Worm (Caenorhabditis elegans): Measurements from ENCODE around the gene F41B4.1.

Gene F41B4.1

ce11 chrX:6840670-6841308 lies 15.1 kb upstream of the F41B4.1 start, which contains the start of the genes glr-6 and asg-2 (continued):
- TF ChIP-seq vab-7 (GFP tag; IDR thresholded peaks at IDR 0.05) (no peak), duxl-1 (tag; optimal IDR thresholded peaks at IDR 0.05; ENCODE audit: poor library complexity) (peak; percentile 22), spr-1 (tag; optimal IDR thresholded peaks at IDR 0.05) (peak; percentile 51), dmd-6 (GFP tag; IDR thresholded peaks at IDR 0.05) (peak; percentile 56), madf-5 (GFP tag; IDR thresholded peaks at IDR 0.05) (no peak), gei-8 (GFP tag; optimal IDR thresholded peaks at IDR 0.05) (no peak), ceh-28 (tag; optimal IDR thresholded peaks at IDR 0.05) (peak; percentile 43), nhr-10 (tag; optimal IDR thresholded peaks at IDR 0.05) (no peak), ztf-11 (tag; optimal IDR thresholded peaks at IDR 0.05) (no peak), lsy-2 (tag; optimal IDR thresholded peaks at IDR 0.05) (peak in 1 of 2 experiments; percentile 90), fkh-10 (GFP tag; optimal IDR thresholded peaks at IDR 0.05) (peak; percentile 79), zip-2 (tag; optimal IDR thresholded peaks at IDR 0.05) (no peak), snpc-4 (tag; optimal IDR thresholded peaks at IDR 0.05) (no peak), nhr-6 (tag; optimal IDR thresholded peaks at IDR 0.05) (peak; percentile 74), ctbp-1 (GFP tag; IDR thresholded peaks at IDR 0.05) (0 out of 2 replicates have a peak, but pooled peaks have one; percentile 39), hmg-1.1 (GFP tag; IDR thresholded peaks at IDR 0.05) (peak; percentile 73), F37D6.2 (tag; optimal IDR thresholded peaks at IDR 0.05) (peak; percentile 0), dmd-8 (GFP tag; IDR thresholded peaks at IDR 0.05) (no peak), snpc-1.2 (GFP tag; IDR thresholded peaks at IDR 0.05) (no peak), lin-39 (tag; optimal IDR thresholded peaks at IDR 0.05) (no peak), lin-1 (GFP tag; IDR thresholded peaks at IDR 0.05) (no peak), pqm-1 (tag; optimal IDR thresholded peaks at IDR 0.05) (peak; percentile 70), ceh-20 (GFP tag; IDR thresholded peaks at IDR 0.05) (0 out of 2 replicates have a peak, but pooled peaks have one; percentile 43), spr-3 (GFP tag; optimal IDR thresholded peaks at IDR 0.05) (no peak), pha-4 (GFP tag; IDR thresholded peaks at IDR 0.05) (0 out of 2 replicates have a peak, but pooled peaks have one; percentile 48), pha-4 (tag; optimal IDR thresholded peaks at IDR 0.05) (peak; percentile 95), ztf-7 (tag; optimal IDR thresholded peaks at IDR 0.05) (no peak), F10B5.3 (tag; optimal IDR thresholded peaks at IDR 0.05) (no peak), hlh-11 (tag; optimal IDR thresholded peaks at IDR 0.05) (peak; percentile 75), T26A8.4 (GFP tag; IDR thresholded peaks at IDR 0.05) (peak; percentile 57), dpl-1 (GFP tag; optimal IDR thresholded peaks at IDR 0.05) (peak; percentile 73), ces-1 (GFP tag; optimal IDR thresholded peaks at IDR 0.05) (no peak), Y5F2A.4 (GFP tag; optimal IDR thresholded peaks at IDR 0.05) (no peak), mes-2 (tag; optimal IDR thresholded peaks at IDR 0.05; ENCODE audit: poor library complexity, severe bottlenecking) (peak; percentile 88), daf-12 (tag; optimal IDR thresholded peaks at IDR 0.05) (no peak), mxl-2 (GFP tag; conservative IDR thresholded peaks at IDR 0.05) (no peak), F49E8.2 (tag; optimal IDR thresholded peaks at IDR 0.05; ENCODE audit: borderline replicate concordance) (no peak), nhr-48 (tag; optimal IDR thresholded peaks at IDR 0.05) (peak; percentile 22), aha-1 (tag) (peak; percentile 96), cey-2 (tag; optimal IDR thresholded peaks at IDR 0.05; ENCODE audit: borderline replicate concordance, insufficient read depth) (no peak), madf-9 (GFP tag; conservative IDR thresholded peaks at IDR 0.05) (no peak), D1046.2 (GFP tag; IDR thresholded peaks at IDR 0.05) (no peak), Y48G9A.11 (GFP tag; IDR thresholded peaks at IDR 0.05) (no peak), sdz-12 (GFP tag; optimal IDR thresholded peaks at IDR 0.05) (no peak), zfp-2 (tag; optimal IDR thresholded peaks at IDR 0.05) (peak; percentile 39)
